Fruit fly (Drosophila melanogaster) S2 (cell line): ENCODE measurements around the gene GCC185.

Experiments
- CG8478 ChIP-seq: fragments of >200 bp; optimal IDR thresholded peaks from 2 replicates; lab custom pipeline; 2018
- CTCF ChIP-seq, 2 experiments: fragments of >200 bp; optimal IDR thresholded peaks; 2 replicates each; lab custom pipeline; 2018

DNA sequence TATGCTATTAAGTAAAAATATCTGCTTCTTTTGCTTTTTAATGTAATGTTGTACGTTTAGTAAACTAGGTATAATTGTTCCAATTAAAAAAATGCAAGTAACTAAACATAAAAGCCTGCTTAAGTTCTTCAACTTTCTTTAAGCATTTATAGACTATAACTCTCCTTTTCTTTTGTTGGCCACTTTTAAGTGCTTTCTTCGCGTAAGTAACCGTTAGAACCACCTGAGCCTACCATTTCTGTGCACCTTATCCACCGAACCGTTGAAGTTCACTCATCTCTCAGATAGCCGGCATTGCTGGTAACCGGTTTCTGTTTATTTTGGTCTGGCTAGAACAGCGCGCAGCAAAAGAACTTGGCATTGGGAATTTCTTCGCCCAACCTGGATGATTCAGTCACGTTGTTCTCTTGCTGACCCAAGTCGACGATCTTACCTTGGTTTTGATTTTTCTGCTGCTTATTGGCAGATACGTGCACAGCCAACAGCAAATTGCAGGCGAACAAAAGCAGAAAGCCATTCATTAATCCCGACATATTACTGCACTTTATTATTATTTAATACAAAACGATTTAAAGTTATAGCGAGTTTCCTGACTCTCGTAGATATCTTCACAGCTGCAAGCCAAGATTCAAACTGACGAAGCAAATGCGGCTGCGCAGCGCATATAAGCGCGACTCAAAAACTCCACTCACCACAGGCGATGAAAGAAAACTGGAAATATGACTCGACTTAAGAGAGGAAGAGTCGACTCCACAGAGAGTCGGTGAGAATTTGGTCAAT, 33.8 kb upstream of the GCC185 start, which contains the start of gene CG10005:
- no peak for TF ChIP-seq CTCF (optimal IDR thresholded peaks at IDR 0.05; lab: Kevin White, UChicago)
- TF ChIP-seq CG8478 (lab: Kevin White, UChicago), result no peak
